Worm (Caenorhabditis elegans) whole organism, L2 larva: Measurements from ENCODE around the gene F37A4.4.

ENCODE experiments used
- C34F6.9 ChIP-seq: fragments of 150-350 bp; optimal IDR thresholded peaks from 2 replicates; lab custom pipeline; 2014; ENCODE audit warnings: missing biosample characterization, missing genetic modification characterization
- F13H6.1 ChIP-seq: sonication (generic microtip); optimal IDR thresholded peaks from 2 replicates; lab custom pipeline; 2016; ENCODE audit warnings: missing genetic modification characterization, missing compliant biosample characterization
- R02D3.7 ChIP-seq: fragments of 150-350 bp; optimal IDR thresholded peaks from 2 replicates; lab custom pipeline; 2014; ENCODE audit warnings: missing biosample characterization, missing genetic modification characterization
- Y55F3AM.14 ChIP-seq: fragments of 200-800 bp; sonication (Bioruptor generic); optimal IDR thresholded peaks from 2 replicates; lab custom pipeline; 2018; ENCODE audit warnings: mild to moderate bottlenecking, missing genetic modification characterization, missing compliant biosample characterization
- ZK546.5 ChIP-seq: sonication (generic microtip); optimal IDR thresholded peaks from 2 replicates; lab custom pipeline; 2017; ENCODE audit warnings: missing biosample characterization, missing genetic modification characterization
- alr-1 ChIP-seq: fragments of 150-350 bp; optimal IDR thresholded peaks from 2 replicates; lab custom pipeline; 2014; ENCODE audit warnings: missing biosample characterization, missing genetic modification characterization
- aly-2 ChIP-seq: fragments of 150-350 bp; optimal IDR thresholded peaks from 2 replicates; lab custom pipeline; 2014; ENCODE audit warnings: missing biosample characterization, missing genetic modification characterization
- ama-1 ChIP-seq: fragments of 150-350 bp; optimal IDR thresholded peaks from 2 replicates; lab custom pipeline; 2018; ENCODE audit warnings: inconsistent platforms
- blmp-1 ChIP-seq: sonication (generic microtip); optimal IDR thresholded peaks from 2 replicates; lab custom pipeline; 2017; ENCODE audit warnings: missing genetic modification characterization, mild to moderate bottlenecking, missing compliant biosample characterization, antibody characterized with exemption, moderate library complexity; ENCODE audit not compliant: insufficient read depth
- ceh-16 ChIP-seq: fragments of 150-350 bp; optimal IDR thresholded peaks from 2 replicates; lab custom pipeline; 2014; ENCODE audit warnings: missing biosample characterization, missing genetic modification characterization
- ceh-82 ChIP-seq: fragments of 150-350 bp; optimal IDR thresholded peaks from 2 replicates; lab custom pipeline; 2014; ENCODE audit warnings: missing biosample characterization, missing genetic modification characterization
- crh-2 ChIP-seq: sonication (generic microtip); optimal IDR thresholded peaks from 2 replicates; lab custom pipeline; 2017; ENCODE audit warnings: missing biosample characterization, missing genetic modification characterization
- dmd-4 ChIP-seq: sonication (generic microtip); optimal IDR thresholded peaks from 2 replicates; lab custom pipeline; 2017; ENCODE audit warnings: missing biosample characterization, missing genetic modification characterization
- egl-27 ChIP-seq: sonication (generic microtip); optimal IDR thresholded peaks from 3 replicates; lab custom pipeline; 2017; ENCODE audit warnings: missing biosample characterization, missing genetic modification reagents, missing genetic modification characterization
- elt-1 ChIP-seq: fragments of 150-350 bp; optimal IDR thresholded peaks from 2 replicates; lab custom pipeline; 2014; ENCODE audit warnings: missing biosample characterization, missing genetic modification characterization
- elt-3 ChIP-seq: sonication (generic microtip); optimal IDR thresholded peaks from 2 replicates; lab custom pipeline; 2017; ENCODE audit warnings: missing biosample characterization, missing genetic modification characterization
- fos-1 ChIP-seq: fragments of 150-350 bp; optimal IDR thresholded peaks from 2 replicates; lab custom pipeline; 2014; ENCODE audit warnings: missing biosample characterization, missing genetic modification characterization
- gmeb-1 ChIP-seq: fragments of 150-350 bp; optimal IDR thresholded peaks from 2 replicates; lab custom pipeline; 2014; ENCODE audit warnings: missing biosample characterization, missing genetic modification characterization
- lin-11 ChIP-seq: fragments of 150-350 bp; sonication (generic microtip); optimal IDR thresholded peaks from 2 replicates; lab custom pipeline; 2014; ENCODE audit warnings: missing biosample characterization, missing genetic modification characterization, inconsistent platforms, mixed read lengths
- lin-13 ChIP-seq: fragments of 150-350 bp; optimal IDR thresholded peaks from 2 replicates; lab custom pipeline; 2014; ENCODE audit warnings: missing biosample characterization, missing genetic modification reagents, missing genetic modification characterization
- lin-39 ChIP-seq: fragments of 150-350 bp; optimal IDR thresholded peaks from 2 replicates; lab custom pipeline; 2014; ENCODE audit warnings: missing biosample characterization, missing genetic modification reagents, missing genetic modification characterization
- lsy-2 ChIP-seq, 2 experiments: fragments of 150-350 bp in 1 of 2; sonication (generic microtip) in 1 of 2; optimal IDR thresholded peaks; 2 replicates each; lab custom pipeline; 2014 to 2017; ENCODE audit warnings: missing biosample characterization in 2 of 2, missing genetic modification characterization in 2 of 2
- mab-5 ChIP-seq: fragments of 150-350 bp; optimal IDR thresholded peaks from 2 replicates; lab custom pipeline; 2014; ENCODE audit warnings: missing biosample characterization, missing genetic modification characterization
- mbf-1 ChIP-seq: sonication (generic microtip); optimal IDR thresholded peaks from 2 replicates; lab custom pipeline; 2017; ENCODE audit warnings: missing biosample characterization, missing genetic modification characterization
- mdl-1 ChIP-seq, 2 experiments: fragments of 150-350 bp in 1 of 2; sonication (generic microtip) in 1 of 2; optimal IDR thresholded peaks; 2 replicates each; lab custom pipeline; 2017; ENCODE audit warnings: missing biosample characterization in 2 of 2, missing genetic modification characterization in 2 of 2
- nhr-10 ChIP-seq: sonication (generic microtip); optimal IDR thresholded peaks from 2 replicates; lab custom pipeline; 2017; ENCODE audit warnings: missing biosample characterization, missing genetic modification characterization
- nhr-11 ChIP-seq: fragments of 150-350 bp; optimal IDR thresholded peaks from 2 replicates; lab custom pipeline; 2014; ENCODE audit warnings: missing biosample characterization, missing genetic modification characterization
- nhr-12 ChIP-seq: fragments of 150-350 bp; optimal IDR thresholded peaks from 2 replicates; lab custom pipeline; 2014; ENCODE audit warnings: missing biosample characterization, missing genetic modification characterization
- nhr-129 ChIP-seq: fragments of 150-350 bp; optimal IDR thresholded peaks from 2 replicates; lab custom pipeline; 2014; ENCODE audit warnings: missing biosample characterization, missing genetic modification characterization
- nhr-21 ChIP-seq: fragments of 150-350 bp; optimal IDR thresholded peaks from 2 replicates; lab custom pipeline; 2014; ENCODE audit warnings: missing biosample characterization, missing genetic modification characterization
- nhr-23 ChIP-seq: fragments of 150-350 bp; optimal IDR thresholded peaks from 2 replicates; lab custom pipeline; 2014; ENCODE audit warnings: missing biosample characterization, missing genetic modification reagents, missing genetic modification characterization
- nhr-237 ChIP-seq: fragments of 150-350 bp; optimal IDR thresholded peaks from 2 replicates; lab custom pipeline; 2014; ENCODE audit warnings: missing biosample characterization, missing genetic modification characterization
- nhr-25 ChIP-seq: fragments of 150-350 bp; sonication (generic microtip); optimal IDR thresholded peaks from 3 replicates; lab custom pipeline; 2014; ENCODE audit warnings: missing biosample characterization, missing genetic modification characterization
- nhr-6 ChIP-seq: fragments of 150-350 bp; optimal IDR thresholded peaks from 2 replicates; lab custom pipeline; 2014; ENCODE audit warnings: missing biosample characterization, missing genetic modification characterization
- nhr-77 ChIP-seq: fragments of 150-350 bp; optimal IDR thresholded peaks from 2 replicates; lab custom pipeline; 2014; ENCODE audit warnings: missing biosample characterization, missing genetic modification characterization
- peb-1 ChIP-seq: fragments of 150-350 bp; optimal IDR thresholded peaks from 2 replicates; lab custom pipeline; 2014; ENCODE audit warnings: missing biosample characterization, missing genetic modification characterization
- sem-4 ChIP-seq: fragments of 150-350 bp; optimal IDR thresholded peaks from 2 replicates; lab custom pipeline; 2014; ENCODE audit warnings: missing biosample characterization, missing genetic modification reagents, missing genetic modification characterization
- skn-1 ChIP-seq: sonication (generic microtip); optimal IDR thresholded peaks from 2 replicates; lab custom pipeline; 2017; ENCODE audit warnings: missing biosample characterization, missing genetic modification characterization
- sma-3 ChIP-seq: sonication (generic microtip); optimal IDR thresholded peaks from 2 replicates; lab custom pipeline; 2016; ENCODE audit warnings: missing genetic modification reagents, missing genetic modification characterization, missing compliant biosample characterization
- sma-9 ChIP-seq, 2 experiments: fragments of 150-350 bp in 1 of 2; sonication (generic microtip) in 1 of 2; optimal IDR thresholded peaks; 2 replicates each; lab custom pipeline; 2014 to 2016; ENCODE audit warnings: missing genetic modification characterization in 2 of 2, mild to moderate bottlenecking in 1 of 2, missing biosample characterization in 1 of 2, missing compliant biosample characterization in 1 of 2, missing genetic modification reagents in 1 of 2, moderate library complexity in 1 of 2
- snpc-4 ChIP-seq: fragments of 150-350 bp; optimal IDR thresholded peaks from 2 replicates; lab custom pipeline; 2014; ENCODE audit warnings: missing biosample characterization, missing genetic modification characterization
- unc-39 ChIP-seq: fragments of 150-350 bp; optimal IDR thresholded peaks from 2 replicates; lab custom pipeline; 2014; ENCODE audit warnings: missing biosample characterization, missing genetic modification characterization
- unc-55 ChIP-seq: fragments of 150-350 bp; sonication (generic microtip); optimal IDR thresholded peaks from 3 replicates; lab custom pipeline; 2014; ENCODE audit warnings: missing biosample characterization, missing genetic modification reagents, missing genetic modification characterization
- unc-62 ChIP-seq: fragments of 150-350 bp; optimal IDR thresholded peaks from 2 replicates; lab custom pipeline; 2014; ENCODE audit warnings: missing biosample characterization, missing genetic modification reagents, missing genetic modification characterization
- zag-1 ChIP-seq: fragments of 150-350 bp; optimal IDR thresholded peaks from 2 replicates; lab custom pipeline; 2014; ENCODE audit warnings: missing biosample characterization, missing genetic modification characterization
- ztf-1 ChIP-seq: fragments of 200-800 bp; sonication (Bioruptor generic); conservative IDR thresholded peaks from 2 replicates; pipeline ENCODE4 v1.3.6; 2022; ENCODE audit warnings: missing genetic modification characterization, missing compliant biosample characterization
- ztf-11 ChIP-seq: sonication (generic microtip); optimal IDR thresholded peaks from 2 replicates; lab custom pipeline; 2017; ENCODE audit warnings: missing biosample characterization, missing genetic modification characterization
- ztf-4 ChIP-seq: fragments of 150-350 bp; optimal IDR thresholded peaks from 2 replicates; lab custom pipeline; 2014; ENCODE audit warnings: missing biosample characterization, missing genetic modification characterization

Gene F37A4.4

DNA sequence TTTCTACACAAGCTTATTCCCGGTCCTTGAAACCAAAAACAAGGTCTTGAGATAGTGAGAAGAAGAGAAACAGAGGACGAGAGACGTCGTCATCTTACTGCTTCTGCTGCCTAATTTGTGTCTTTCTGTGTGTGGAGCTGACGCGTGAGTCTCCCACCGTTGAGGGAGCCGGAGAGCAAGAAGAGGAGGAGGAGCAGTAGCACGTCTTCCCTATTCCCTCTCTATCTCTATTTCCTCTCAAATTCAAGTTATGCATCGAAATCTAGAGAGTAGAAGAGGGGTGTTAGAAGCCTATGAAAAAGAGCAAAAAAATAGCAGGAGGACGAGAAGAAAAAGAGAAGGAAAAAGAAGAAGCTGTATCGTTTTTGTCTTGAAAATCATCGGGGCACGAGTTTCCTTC lies 18.2 kb upstream of the F37A4.4 start:
- TF ChIP-seq lin-13 (GFP tag; lab: Kevin White, UChicago) (peak; percentile 46), mbf-1 (no peak), unc-39 (tag; lab: Kevin White, UChicago) (no peak), sem-4 (tag; lab: Kevin White, UChicago) (peak; percentile 26), ZK546.5 (no peak), nhr-10 (no peak), ama-1 (no peak), ceh-16 (tag; lab: Kevin White, UChicago) (no peak), crh-2 (peak; percentile 50), nhr-237 (tag; lab: Kevin White, UChicago) (no peak), fos-1 (peak; percentile 25), elt-3 (tag; lab: Kevin White, UChicago) (no peak), gmeb-1 (tag; lab: Kevin White, UChicago) (no peak), ztf-4 (tag; lab: Kevin White, UChicago) (peak; percentile 50), R02D3.7 (tag; lab: Kevin White, UChicago) (no peak), egl-27 (no peak), peb-1 (no peak), unc-55 (GFP tag; lab: Kevin White, UChicago) (peak; percentile 75), snpc-4 (tag; lab: Kevin White, UChicago) (peak; percentile 25), nhr-11 (tag; lab: Kevin White, UChicago) (no peak), mdl-1 (tag; optimal IDR thresholded peaks at IDR 0.05; lab: Kevin White, UChicago) (peak; percentile 10 to 36), C34F6.9 (tag; lab: Kevin White, UChicago) (peak; percentile 77), lin-39 (tag; lab: Kevin White, UChicago) (no peak), sma-9 (GFP tag; optimal IDR thresholded peaks at IDR 0.05; lab: Kevin White, UChicago) (peak; percentile 61), sma-9 (tag; optimal IDR thresholded peaks at IDR 0.05; lab: Kevin White, UChicago) (no peak), ztf-1 (no peak), aly-2 (tag; lab: Kevin White, UChicago) (no peak), nhr-129 (tag; lab: Kevin White, UChicago) (peak; percentile 59), Y55F3AM.14 (GFP tag; lab: Kevin White, UChicago) (no peak), ceh-82 (tag; lab: Kevin White, UChicago) (no peak), lin-11 (tag; lab: Kevin White, UChicago) (peak; percentile 63), nhr-12 (tag; lab: Kevin White, UChicago) (no peak), F13H6.1 (tag; lab: Kevin White, UChicago) (peak; percentile 21), lsy-2 (tag; optimal IDR thresholded peaks at IDR 0.05; lab: Kevin White, UChicago) (peak in 1 of 2 experiments; percentile 55), nhr-21 (tag; lab: Kevin White, UChicago) (no peak), blmp-1 (tag; lab: Kevin White, UChicago) (no peak), skn-1 (tag; lab: Kevin White, UChicago) (no peak), mab-5 (peak; percentile 15), nhr-25 (no peak), dmd-4 (tag; lab: Kevin White, UChicago) (no peak), sma-3 (GFP tag; lab: Kevin White, UChicago) (no peak), nhr-23 (tag; lab: Kevin White, UChicago) (no peak), ztf-11 (no peak), elt-1 (tag; lab: Kevin White, UChicago) (no peak), nhr-6 (tag; lab: Kevin White, UChicago) (peak; percentile 4), nhr-77 (tag; lab: Kevin White, UChicago) (no peak), zag-1 (peak; percentile 49), alr-1 (tag; lab: Kevin White, UChicago) (no peak), unc-62 (GFP tag; lab: Kevin White, UChicago) (no peak)
- TF ChIP-seq, all 48 proteins: peak for 17
